Fruit fly (Drosophila melanogaster) whole organism: Measurements from ENCODE around the gene CG32650.

ENCODE experiments used
- CG8478 ChIP-seq: fragments of >200 bp; optimal IDR thresholded peaks from 2 replicates; lab custom pipeline; 2018; ENCODE audit warnings: inconsistent platforms
- Dll ChIP-seq: fragments of >200 bp; optimal IDR thresholded peaks from 2 replicates; lab custom pipeline; 2017
- EcR ChIP-seq, 2 experiments: fragments of >200 bp; optimal IDR thresholded peaks; 2 replicates each; lab custom pipeline; 2017; ENCODE audit warnings: missing biosample characterization in 2 of 2, missing genetic modification characterization in 2 of 2, missing genetic modification reagents in 2 of 2
- pan ChIP-seq: fragments of >200 bp; optimal IDR thresholded peaks from 2 replicates; lab custom pipeline; 2017
- psq ChIP-seq: fragments of >200 bp; optimal IDR thresholded peaks from 2 replicates; lab custom pipeline; 2017

DNA sequence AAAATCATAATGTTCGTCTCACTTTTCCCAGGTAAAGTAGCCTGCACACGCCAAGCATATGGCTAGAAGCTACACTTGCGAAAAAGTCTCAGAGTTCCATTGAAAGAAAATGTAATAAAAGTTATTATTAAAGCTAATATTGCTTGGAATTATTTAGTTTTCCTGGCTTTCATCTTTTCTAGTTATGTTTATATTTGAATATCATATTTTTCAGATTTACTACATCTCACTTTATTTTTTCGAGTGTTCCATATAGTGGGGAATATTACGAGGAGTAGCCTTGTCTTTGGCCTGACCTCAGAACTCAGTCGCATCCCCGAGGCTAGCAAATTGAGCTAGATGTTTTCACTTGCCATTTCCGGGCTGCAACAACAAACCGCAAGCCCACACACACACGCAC lies 10.9 kb downstream of the CG32650 start:
- TF ChIP-seq EcR (GFP tag; optimal IDR thresholded peaks at IDR 0.05; lab: Kevin White, UChicago) (no peak), pan (lab: Kevin White, UChicago) (no peak), Dll (no peak), CG8478 (lab: Kevin White, UChicago) (no peak), psq (no peak)
